Fruit fly (Drosophila melanogaster) whole organism, wandering third instar larva: ENCODE data around the gene CG32099.

Source experiments
- Dfd ChIP-seq: fragments of >200 bp; optimal IDR thresholded peaks from 2 replicates; lab custom pipeline; 2017; ENCODE audit warnings: missing biosample characterization, missing genetic modification characterization
- HLH106 ChIP-seq: fragments of 200-800 bp; optimal IDR thresholded peaks from 3 replicates; lab custom pipeline; 2019; ENCODE audit warnings: missing biosample characterization, mild to moderate bottlenecking, missing genetic modification characterization, moderate library complexity
- Hr78 ChIP-seq: fragments of >200 bp; optimal IDR thresholded peaks from 2 replicates; lab custom pipeline; 2017; ENCODE audit warnings: missing biosample characterization, missing genetic modification characterization
- Myc ChIP-seq: fragments of >200 bp; optimal IDR thresholded peaks from 2 replicates; lab custom pipeline; 2017
- N ChIP-seq: fragments of >200 bp; optimal IDR thresholded peaks from 2 replicates; lab custom pipeline; 2018; ENCODE audit warnings: missing biosample characterization, missing external identifiers, missing genetic modification characterization
- br ChIP-seq: fragments of 200-800 bp; sonication (Bioruptor generic); optimal IDR thresholded peaks from 2 replicates; lab custom pipeline; 2016; ENCODE audit warnings: missing biosample characterization, missing genetic modification characterization
- dmrt93B ChIP-seq: fragments of 200-800 bp; sonication (Bioruptor generic); optimal IDR thresholded peaks from 2 replicates; lab custom pipeline; 2018; ENCODE audit warnings: missing biosample characterization, mild to moderate bottlenecking, missing genetic modification characterization
- fru ChIP-seq: fragments of 200-800 bp; sonication (Bioruptor generic); optimal IDR thresholded peaks from 3 replicates; lab custom pipeline; 2016; ENCODE audit warnings: missing biosample characterization, mild to moderate bottlenecking, missing genetic modification characterization
- pan ChIP-seq: fragments of >200 bp; optimal IDR thresholded peaks from 2 replicates; lab custom pipeline; 2017
- sv ChIP-seq: fragments of 200-800 bp; sonication (Bioruptor generic); optimal IDR thresholded peaks from 3 replicates; lab custom pipeline; 2016; ENCODE audit warnings: missing biosample characterization, missing genetic modification characterization
- tai ChIP-seq: sonication (Bioruptor generic); optimal IDR thresholded peaks from 2 replicates; lab custom pipeline; 2016; ENCODE audit warnings: missing biosample characterization, missing genetic modification characterization
- usp ChIP-seq: fragments of >200 bp; optimal IDR thresholded peaks from 2 replicates; lab custom pipeline; 2017; ENCODE audit warnings: missing biosample characterization, missing genetic modification characterization
- woc ChIP-seq: sonication (Bioruptor generic); optimal IDR thresholded peaks from 2 replicates; lab custom pipeline; 2016; ENCODE audit warnings: missing biosample characterization, mild to moderate bottlenecking, missing genetic modification characterization

DNA sequence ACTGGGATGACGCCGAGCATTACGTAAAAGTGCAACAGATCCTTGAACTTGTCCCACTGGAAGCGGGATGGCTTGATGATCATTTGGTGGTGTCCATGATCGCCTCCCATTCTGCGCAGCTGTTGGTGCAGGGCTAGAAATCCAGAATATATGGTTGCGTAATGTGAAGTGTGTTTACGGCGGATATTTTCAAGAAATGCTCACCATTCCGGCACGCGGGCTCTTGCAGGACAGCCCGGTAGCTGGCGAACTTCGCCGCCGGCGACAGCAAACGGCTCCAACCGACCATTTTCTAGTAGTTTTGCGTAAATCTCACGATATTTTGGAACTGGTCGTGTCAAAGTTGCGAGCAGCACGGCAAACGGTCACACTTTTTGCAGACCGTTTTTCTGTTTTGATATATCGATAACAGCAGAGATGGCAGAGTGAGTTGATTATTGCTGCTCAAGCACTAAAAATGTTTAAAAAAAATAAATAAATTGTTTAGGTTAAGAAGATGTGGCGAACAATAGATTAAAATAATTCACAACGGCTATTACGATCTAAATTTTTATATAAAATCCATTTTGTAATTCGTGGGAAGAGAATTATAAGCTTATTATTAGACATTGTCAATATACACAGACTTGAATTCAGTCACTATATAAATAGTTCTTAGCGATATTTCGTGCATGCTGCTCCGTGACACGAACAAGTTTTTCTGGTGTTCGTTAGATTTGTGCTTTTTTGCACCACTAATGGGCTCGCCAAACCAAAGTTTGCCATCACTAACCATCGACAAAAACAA lies 10.8 kb upstream of the CG32099 start, which contains the start of the genes ND-SGDH and RhoGAP68F:
- TF ChIP-seq woc (GFP tag; lab: Kevin White, UChicago) (peak; percentile 81), tai (GFP tag; lab: Kevin White, UChicago) (peak; percentile 84), Hr78 (no peak), HLH106 (tag; lab: Kevin White, UChicago) (peak; percentile 87), br (GFP tag; lab: Kevin White, UChicago) (peak; percentile 75), N (GFP tag; lab: Kevin White, UChicago) (no peak), sv (GFP tag; lab: Kevin White, UChicago) (peak; percentile 61), pan (no peak), Dfd (no peak), usp (no peak), Myc (lab: Kevin White, UChicago) (no peak), dmrt93B (GFP tag; lab: Kevin White, UChicago) (peak; percentile 80), fru (GFP tag; lab: Kevin White, UChicago) (peak; percentile 79)
